Worm (Caenorhabditis elegans) whole organism, L2 larva: ENCODE measurements around the gene wht-6.

ENCODE experiments used
- C34F6.9 ChIP-seq: fragments of 150-350 bp; optimal IDR thresholded peaks from 2 replicates; lab custom pipeline; 2014; ENCODE audit warnings: missing biosample characterization, missing genetic modification characterization
- F13H6.1 ChIP-seq: sonication (generic microtip); optimal IDR thresholded peaks from 2 replicates; lab custom pipeline; 2016; ENCODE audit warnings: missing genetic modification characterization, missing compliant biosample characterization
- Y55F3AM.14 ChIP-seq: fragments of 200-800 bp; sonication (Bioruptor generic); optimal IDR thresholded peaks from 2 replicates; lab custom pipeline; 2018; ENCODE audit warnings: mild to moderate bottlenecking, missing genetic modification characterization, missing compliant biosample characterization
- ZK546.5 ChIP-seq: sonication (generic microtip); optimal IDR thresholded peaks from 2 replicates; lab custom pipeline; 2017; ENCODE audit warnings: missing biosample characterization, missing genetic modification characterization
- alr-1 ChIP-seq: fragments of 150-350 bp; optimal IDR thresholded peaks from 2 replicates; lab custom pipeline; 2014; ENCODE audit warnings: missing biosample characterization, missing genetic modification characterization
- aly-2 ChIP-seq: fragments of 150-350 bp; optimal IDR thresholded peaks from 2 replicates; lab custom pipeline; 2014; ENCODE audit warnings: missing biosample characterization, missing genetic modification characterization
- ama-1 ChIP-seq: fragments of 150-350 bp; optimal IDR thresholded peaks from 2 replicates; lab custom pipeline; 2018; ENCODE audit warnings: inconsistent platforms
- ceh-82 ChIP-seq: fragments of 150-350 bp; optimal IDR thresholded peaks from 2 replicates; lab custom pipeline; 2014; ENCODE audit warnings: missing biosample characterization, missing genetic modification characterization
- elt-1 ChIP-seq: fragments of 150-350 bp; optimal IDR thresholded peaks from 2 replicates; lab custom pipeline; 2014; ENCODE audit warnings: missing biosample characterization, missing genetic modification characterization
- elt-3 ChIP-seq: sonication (generic microtip); optimal IDR thresholded peaks from 2 replicates; lab custom pipeline; 2017; ENCODE audit warnings: missing biosample characterization, missing genetic modification characterization
- fos-1 ChIP-seq: fragments of 150-350 bp; optimal IDR thresholded peaks from 2 replicates; lab custom pipeline; 2014; ENCODE audit warnings: missing biosample characterization, missing genetic modification characterization
- gmeb-1 ChIP-seq: fragments of 150-350 bp; optimal IDR thresholded peaks from 2 replicates; lab custom pipeline; 2014; ENCODE audit warnings: missing biosample characterization, missing genetic modification characterization
- lin-11 ChIP-seq: fragments of 150-350 bp; sonication (generic microtip); optimal IDR thresholded peaks from 2 replicates; lab custom pipeline; 2014; ENCODE audit warnings: missing biosample characterization, missing genetic modification characterization, inconsistent platforms, mixed read lengths
- lsy-2 ChIP-seq, 2 experiments: fragments of 150-350 bp in 1 of 2; sonication (generic microtip) in 1 of 2; optimal IDR thresholded peaks; 2 replicates each; lab custom pipeline; 2014 to 2017; ENCODE audit warnings: missing biosample characterization in 2 of 2, missing genetic modification characterization in 2 of 2
- mab-5 ChIP-seq: fragments of 150-350 bp; optimal IDR thresholded peaks from 2 replicates; lab custom pipeline; 2014; ENCODE audit warnings: missing biosample characterization, missing genetic modification characterization
- nhr-12 ChIP-seq: fragments of 150-350 bp; optimal IDR thresholded peaks from 2 replicates; lab custom pipeline; 2014; ENCODE audit warnings: missing biosample characterization, missing genetic modification characterization
- nhr-129 ChIP-seq: fragments of 150-350 bp; optimal IDR thresholded peaks from 2 replicates; lab custom pipeline; 2014; ENCODE audit warnings: missing biosample characterization, missing genetic modification characterization
- nhr-21 ChIP-seq: fragments of 150-350 bp; optimal IDR thresholded peaks from 2 replicates; lab custom pipeline; 2014; ENCODE audit warnings: missing biosample characterization, missing genetic modification characterization
- nhr-23 ChIP-seq: fragments of 150-350 bp; optimal IDR thresholded peaks from 2 replicates; lab custom pipeline; 2014; ENCODE audit warnings: missing biosample characterization, missing genetic modification reagents, missing genetic modification characterization
- nhr-237 ChIP-seq: fragments of 150-350 bp; optimal IDR thresholded peaks from 2 replicates; lab custom pipeline; 2014; ENCODE audit warnings: missing biosample characterization, missing genetic modification characterization
- nhr-25 ChIP-seq: fragments of 150-350 bp; sonication (generic microtip); optimal IDR thresholded peaks from 3 replicates; lab custom pipeline; 2014; ENCODE audit warnings: missing biosample characterization, missing genetic modification characterization
- nhr-6 ChIP-seq: fragments of 150-350 bp; optimal IDR thresholded peaks from 2 replicates; lab custom pipeline; 2014; ENCODE audit warnings: missing biosample characterization, missing genetic modification characterization
- sem-4 ChIP-seq: fragments of 150-350 bp; optimal IDR thresholded peaks from 2 replicates; lab custom pipeline; 2014; ENCODE audit warnings: missing biosample characterization, missing genetic modification reagents, missing genetic modification characterization
- skn-1 ChIP-seq: sonication (generic microtip); optimal IDR thresholded peaks from 2 replicates; lab custom pipeline; 2017; ENCODE audit warnings: missing biosample characterization, missing genetic modification characterization
- sma-3 ChIP-seq: sonication (generic microtip); optimal IDR thresholded peaks from 2 replicates; lab custom pipeline; 2016; ENCODE audit warnings: missing genetic modification reagents, missing genetic modification characterization, missing compliant biosample characterization
- sma-9 ChIP-seq, 2 experiments: fragments of 150-350 bp in 1 of 2; sonication (generic microtip) in 1 of 2; optimal IDR thresholded peaks; 2 replicates each; lab custom pipeline; 2014 to 2016; ENCODE audit warnings: missing genetic modification characterization in 2 of 2, mild to moderate bottlenecking in 1 of 2, missing biosample characterization in 1 of 2, missing compliant biosample characterization in 1 of 2, missing genetic modification reagents in 1 of 2, moderate library complexity in 1 of 2
- snpc-4 ChIP-seq: fragments of 150-350 bp; optimal IDR thresholded peaks from 2 replicates; lab custom pipeline; 2014; ENCODE audit warnings: missing biosample characterization, missing genetic modification characterization
- unc-39 ChIP-seq: fragments of 150-350 bp; optimal IDR thresholded peaks from 2 replicates; lab custom pipeline; 2014; ENCODE audit warnings: missing biosample characterization, missing genetic modification characterization
- unc-55 ChIP-seq: fragments of 150-350 bp; sonication (generic microtip); optimal IDR thresholded peaks from 3 replicates; lab custom pipeline; 2014; ENCODE audit warnings: missing biosample characterization, missing genetic modification reagents, missing genetic modification characterization
- unc-62 ChIP-seq: fragments of 150-350 bp; optimal IDR thresholded peaks from 2 replicates; lab custom pipeline; 2014; ENCODE audit warnings: missing biosample characterization, missing genetic modification reagents, missing genetic modification characterization
- zag-1 ChIP-seq: fragments of 150-350 bp; optimal IDR thresholded peaks from 2 replicates; lab custom pipeline; 2014; ENCODE audit warnings: missing biosample characterization, missing genetic modification characterization
- ztf-11 ChIP-seq: sonication (generic microtip); optimal IDR thresholded peaks from 2 replicates; lab custom pipeline; 2017; ENCODE audit warnings: missing biosample characterization, missing genetic modification characterization

wht-6 gene

DNA sequence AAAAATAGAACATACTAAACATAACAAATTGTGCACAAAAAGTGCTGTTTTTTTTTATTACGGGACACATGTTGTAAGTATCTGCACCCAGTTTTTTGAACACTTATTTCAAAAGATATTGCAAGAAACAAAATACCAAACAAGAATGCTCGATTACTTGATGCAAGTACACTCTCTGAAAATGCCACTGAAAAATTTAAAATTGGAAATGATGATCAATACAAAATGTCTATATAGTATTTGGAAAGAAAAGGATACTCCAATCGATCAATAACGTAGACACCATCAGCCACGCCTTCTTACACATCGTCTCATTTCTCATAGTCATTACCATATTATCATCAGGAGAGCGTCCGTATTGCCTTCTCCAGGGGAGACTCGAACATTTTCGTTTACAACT lies 26.6 kb downstream of the wht-6 start, which contains the start of gene sdz-15:
sdz-15 (plus strand) TSS at position 301 of the 400 bp plus-strand sequence.
- no peak for TF ChIP-seq nhr-25 (tag; lab: Kevin White, UChicago)
- no peak for TF ChIP-seq nhr-12 (tag; lab: Kevin White, UChicago)
- no peak for TF ChIP-seq sem-4 (tag; lab: Kevin White, UChicago)
- no peak for TF ChIP-seq ama-1 (lab: Kevin White, UChicago)
- TF ChIP-seq elt-3 (tag; lab: Kevin White, UChicago): no peak
- TF ChIP-seq nhr-6 (tag; lab: Kevin White, UChicago): no peak
- no peak for TF ChIP-seq unc-55
- TF ChIP-seq, all 48 proteins: peak for 0

ce11 chrIII:6499102-6499501 lies 27.6 kb downstream of the wht-6 start:
- TF ChIP-seq sma-3 (GFP tag; lab: Kevin White, UChicago) (no peak), ama-1 (lab: Kevin White, UChicago) (no peak), nhr-21 (tag; lab: Kevin White, UChicago) (no peak), mab-5 (tag; lab: Kevin White, UChicago) (no peak), unc-62 (GFP tag; lab: Kevin White, UChicago) (no peak), aly-2 (tag; lab: Kevin White, UChicago) (no peak), nhr-12 (tag; lab: Kevin White, UChicago) (no peak), skn-1 (no peak), nhr-129 (tag; lab: Kevin White, UChicago) (no peak), elt-1 (tag; lab: Kevin White, UChicago) (no peak), F13H6.1 (tag; lab: Kevin White, UChicago) (no peak), nhr-237 (tag; lab: Kevin White, UChicago) (no peak), lin-11 (tag; lab: Kevin White, UChicago) (no peak), nhr-23 (no peak), unc-55 (no peak), nhr-6 (tag; lab: Kevin White, UChicago) (no peak), gmeb-1 (tag; lab: Kevin White, UChicago) (no peak), nhr-25 (tag; lab: Kevin White, UChicago) (no peak)

DNA sequence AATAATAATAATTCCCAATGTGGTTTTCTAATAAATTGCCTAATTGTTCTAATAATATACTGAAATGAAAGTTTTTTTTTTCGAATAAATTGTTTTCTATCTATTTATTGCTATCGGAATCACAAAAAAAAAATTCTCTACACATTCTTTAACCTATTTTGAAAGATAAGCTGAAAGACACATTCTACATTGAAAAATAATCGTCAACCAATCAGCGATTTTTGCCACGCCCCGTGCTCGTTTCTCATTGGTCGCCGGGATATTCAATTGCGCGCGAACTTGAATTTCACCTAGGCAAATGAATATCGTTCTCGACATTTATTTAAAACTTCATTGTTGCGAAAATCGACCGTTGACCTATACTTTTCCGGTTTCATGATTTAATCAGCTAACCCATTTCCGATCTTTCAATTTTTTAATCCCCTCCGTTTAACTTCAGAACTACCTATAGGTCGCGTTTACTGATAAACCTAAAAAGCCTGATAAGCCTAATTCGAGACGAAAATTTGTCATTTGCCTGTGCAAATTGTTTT lies 28.5 kb downstream of the wht-6 start, which contains the start of gene F23F12.3:
F23F12.3 (plus strand) TSS at position 483 of the 533 bp plus-strand sequence.
- no peak for TF ChIP-seq alr-1 (tag; lab: Kevin White, UChicago)
- no peak for TF ChIP-seq unc-39 (tag; lab: Kevin White, UChicago)
- no peak for TF ChIP-seq ztf-11 (tag; lab: Kevin White, UChicago)
- no peak for TF ChIP-seq ZK546.5 (tag; lab: Kevin White, UChicago)
- peak; percentile 22 for TF ChIP-seq fos-1

DNA sequence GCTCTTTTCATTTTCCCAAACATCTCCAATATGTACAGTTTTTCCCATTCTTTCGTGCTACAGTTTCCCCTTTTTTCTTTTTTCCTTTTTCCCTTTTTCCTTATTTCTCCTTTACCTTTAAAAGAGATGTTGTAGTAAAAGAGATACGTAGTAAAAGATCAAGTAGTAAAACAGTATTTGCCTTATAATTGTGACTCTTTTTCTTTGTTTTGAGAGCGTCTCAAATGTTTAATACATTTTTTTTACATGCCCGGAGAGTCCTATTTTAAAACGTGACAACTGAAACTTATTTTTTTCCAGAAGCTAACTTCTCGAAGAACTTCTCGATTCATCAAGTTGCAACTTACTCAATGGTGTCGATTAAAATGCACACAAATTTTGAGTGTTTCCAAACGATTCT lies 36.3 kb downstream of the wht-6 start, which contains the start of gene F23F12.12:
F23F12.12 (plus strand) TSS at position 301 of the 400 bp plus-strand sequence.
- no peak for TF ChIP-seq nhr-129 (tag; lab: Kevin White, UChicago)
- TF ChIP-seq snpc-4: no peak

DNA sequence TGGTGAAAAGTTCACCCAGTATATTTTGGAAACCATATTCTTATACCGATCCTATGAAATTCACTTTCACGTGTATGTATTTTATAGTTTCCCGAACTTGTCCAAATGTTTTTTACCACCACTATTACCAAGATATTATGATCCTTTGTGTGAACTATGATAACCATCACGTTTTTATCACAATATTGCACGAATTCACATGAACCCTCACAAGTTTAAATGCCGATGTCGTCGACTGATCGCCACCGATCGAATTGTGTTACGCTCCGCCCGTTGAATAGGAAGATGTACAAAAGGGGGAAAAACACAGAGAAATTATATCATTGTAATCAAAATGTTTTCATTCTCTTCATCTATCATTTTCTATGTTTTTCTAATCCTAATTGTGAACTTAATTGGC lies 36.8 kb downstream of the wht-6 start:
- TF ChIP-seq lsy-2 (tag; optimal IDR thresholded peaks at IDR 0.05; lab: Kevin White, UChicago) (no peak), sma-9 (GFP tag; optimal IDR thresholded peaks at IDR 0.05; lab: Kevin White, UChicago) (peak; percentile 11), sma-9 (tag; optimal IDR thresholded peaks at IDR 0.05; lab: Kevin White, UChicago) (no peak), F13H6.1 (tag; lab: Kevin White, UChicago) (no peak), gmeb-1 (tag; lab: Kevin White, UChicago) (no peak), sem-4 (tag; lab: Kevin White, UChicago) (no peak)

- TF ChIP-seq Y55F3AM.14 (GFP tag; lab: Kevin White, UChicago) (no peak), C34F6.9 (no peak), elt-3 (tag; lab: Kevin White, UChicago) (no peak), ama-1 (lab: Kevin White, UChicago) (no peak), zag-1 (tag; lab: Kevin White, UChicago) (no peak), ceh-82 (tag; lab: Kevin White, UChicago) (no peak), sma-9 (GFP tag; optimal IDR thresholded peaks at IDR 0.05; lab: Kevin White, UChicago) (peak; percentile 56), sma-9 (tag; optimal IDR thresholded peaks at IDR 0.05; lab: Kevin White, UChicago) (no peak), alr-1 (tag; lab: Kevin White, UChicago) (no peak), nhr-21 (tag; lab: Kevin White, UChicago) (peak; percentile 31), lsy-2 (tag; optimal IDR thresholded peaks at IDR 0.05; lab: Kevin White, UChicago) (peak in 1 of 2 experiments; percentile 48), nhr-25 (tag; lab: Kevin White, UChicago) (peak; percentile 25), unc-62 (GFP tag; lab: Kevin White, UChicago) (no peak), nhr-23 (no peak), sem-4 (tag; lab: Kevin White, UChicago) (no peak), fos-1 (no peak)
These were observed 37.8 kb downstream of the wht-6 start for ce11 chrIII:6509301-6509700.
